Worm (Caenorhabditis elegans) whole organism, late embryonic: ENCODE data around the gene F31F7.2.
A peak's percentile ranks its signal among the peaks of the same experiment; 100 is the strongest.

ENCODE experiments used
- C08G9.2 ChIP-seq: sonication (generic microtip); optimal IDR thresholded peaks from 2 replicates; lab custom pipeline; 2016; ENCODE audit warnings: mild to moderate bottlenecking, missing genetic modification characterization, moderate library complexity, missing compliant biosample characterization
- C38D4.7 ChIP-seq: fragments of 200-800 bp; sonication (Bioruptor generic); optimal IDR thresholded peaks from 2 replicates; lab custom pipeline; 2018; ENCODE audit warnings: mild to moderate bottlenecking, missing genetic modification characterization, moderate library complexity, missing compliant biosample characterization
- F13H6.1 ChIP-seq: sonication (generic microtip); optimal IDR thresholded peaks from 2 replicates; lab custom pipeline; 2016; ENCODE audit warnings: missing genetic modification characterization, missing compliant biosample characterization
- K02D7.2 ChIP-seq: sonication (generic microtip); optimal IDR thresholded peaks from 2 replicates; lab custom pipeline; 2017; ENCODE audit warnings: mild to moderate bottlenecking, missing genetic modification characterization, missing compliant biosample characterization
- K09A11.1 ChIP-seq: sonication (generic microtip); optimal IDR thresholded peaks from 2 replicates; lab custom pipeline; 2017; ENCODE audit warnings: antibody characterized with exemption, mild to moderate bottlenecking, missing genetic modification characterization, missing compliant biosample characterization; ENCODE audit not compliant: insufficient read depth
- ama-1 ChIP-seq: fragments of 150-350 bp; optimal IDR thresholded peaks from 2 replicates; lab custom pipeline; 2014
- ceh-19 ChIP-seq: fragments of 200-800 bp; sonication (Bioruptor generic); optimal IDR thresholded peaks from 2 replicates; lab custom pipeline; 2018; ENCODE audit warnings: mild to moderate bottlenecking, missing genetic modification characterization, missing compliant biosample characterization
- ceh-2 ChIP-seq: sonication (generic microtip); optimal IDR thresholded peaks from 2 replicates; lab custom pipeline; 2016; ENCODE audit warnings: missing genotype, missing genetic modification characterization, missing compliant biosample characterization
- ceh-22 ChIP-seq: sonication (generic microtip); optimal IDR thresholded peaks from 2 replicates; lab custom pipeline; 2017; ENCODE audit warnings: missing biosample characterization, missing genetic modification characterization
- ceh-24 ChIP-seq: sonication (generic microtip); optimal IDR thresholded peaks from 2 replicates; lab custom pipeline; 2016; ENCODE audit warnings: mild to moderate bottlenecking, missing genetic modification characterization, missing compliant biosample characterization
- ceh-30 ChIP-seq: fragments of 150-350 bp; optimal IDR thresholded peaks from 2 replicates; lab custom pipeline; 2014; ENCODE audit warnings: missing biosample characterization, missing genetic modification characterization
- ceh-31 ChIP-seq: sonication (generic microtip); optimal IDR thresholded peaks from 2 replicates; lab custom pipeline; 2016; ENCODE audit warnings: missing genetic modification characterization, missing compliant biosample characterization
- ceh-48 ChIP-seq: sonication (generic microtip); optimal IDR thresholded peaks from 2 replicates; lab custom pipeline; 2016; ENCODE audit warnings: missing genetic modification characterization, inconsistent platforms, missing compliant biosample characterization
- dmd-4 ChIP-seq: sonication (generic microtip); optimal IDR thresholded peaks from 2 replicates; lab custom pipeline; 2016; ENCODE audit warnings: borderline replicate concordance, missing genetic modification characterization, missing compliant biosample characterization
- elt-2 ChIP-seq: sonication (generic microtip); optimal IDR thresholded peaks from 2 replicates; lab custom pipeline; 2016; ENCODE audit warnings: missing genetic modification reagents, missing genetic modification characterization, missing compliant biosample characterization
- ets-4 ChIP-seq: sonication (generic microtip); optimal IDR thresholded peaks from 2 replicates; lab custom pipeline; 2016; ENCODE audit warnings: missing genetic modification characterization, missing compliant biosample characterization
- fkh-10 ChIP-seq: fragments of 150-350 bp; optimal IDR thresholded peaks from 2 replicates; lab custom pipeline; 2014; ENCODE audit warnings: missing biosample characterization, missing genetic modification reagents, missing genetic modification characterization
- gmeb-2 ChIP-seq: sonication (generic microtip); optimal IDR thresholded peaks from 2 replicates; lab custom pipeline; 2016; ENCODE audit warnings: missing genetic modification characterization, inconsistent platforms, missing compliant biosample characterization
- hlh-30 ChIP-seq: sonication (generic microtip); optimal IDR thresholded peaks from 2 replicates; lab custom pipeline; 2017; ENCODE audit warnings: antibody characterized with exemption, missing genetic modification characterization, missing compliant biosample characterization; ENCODE audit not compliant: insufficient read depth
- hlh-8 ChIP-seq: sonication (generic microtip); optimal IDR thresholded peaks from 2 replicates; lab custom pipeline; 2016; ENCODE audit warnings: missing genotype, missing genetic modification characterization, missing compliant biosample characterization
- lim-6 ChIP-seq: sonication (generic microtip); optimal IDR thresholded peaks from 2 replicates; lab custom pipeline; 2016; ENCODE audit warnings: missing genetic modification characterization, missing compliant biosample characterization
- madf-2 ChIP-seq: sonication (generic microtip); optimal IDR thresholded peaks from 2 replicates; lab custom pipeline; 2017; ENCODE audit warnings: missing genetic modification characterization, missing compliant biosample characterization
- mec-3 ChIP-seq: sonication (generic microtip); optimal IDR thresholded peaks from 2 replicates; lab custom pipeline; 2016; ENCODE audit warnings: borderline replicate concordance, missing genetic modification characterization, missing compliant biosample characterization
- nfya-1 ChIP-seq: sonication (generic microtip); optimal IDR thresholded peaks from 2 replicates; lab custom pipeline; 2017; ENCODE audit warnings: missing genetic modification characterization, mild to moderate bottlenecking, missing compliant biosample characterization, antibody characterized with exemption, moderate library complexity
- nhr-232 ChIP-seq: sonication (generic microtip); optimal IDR thresholded peaks from 2 replicates; lab custom pipeline; 2016; ENCODE audit warnings: missing genetic modification characterization, missing compliant biosample characterization
- pag-3 ChIP-seq: sonication (generic microtip); optimal IDR thresholded peaks from 2 replicates; lab custom pipeline; 2016; ENCODE audit warnings: missing compliant biosample characterization, missing genetic modification characterization, borderline replicate concordance
- pat-9 ChIP-seq: fragments of 200-800 bp; sonication (Bioruptor generic); optimal IDR thresholded peaks from 2 replicates; lab custom pipeline; 2018; ENCODE audit warnings: mild to moderate bottlenecking, missing genetic modification characterization, moderate library complexity, missing compliant biosample characterization
- pax-1 ChIP-seq: fragments of 150-350 bp; optimal IDR thresholded peaks from 2 replicates; lab custom pipeline; 2014; ENCODE audit warnings: missing biosample characterization, missing genetic modification characterization
- ref-2 ChIP-seq: sonication (generic microtip); optimal IDR thresholded peaks from 2 replicates; lab custom pipeline; 2016; ENCODE audit warnings: missing genetic modification characterization, missing compliant biosample characterization
- sox-2 ChIP-seq: fragments of 200-800 bp; sonication (Bioruptor generic); IDR thresholded peaks from 2 replicates; pipeline ENCODE4 v1.3.6; 2022; ENCODE audit warnings: missing genetic modification reagents, missing genetic modification characterization, missing compliant biosample characterization
- sox-4 ChIP-seq: sonication (generic microtip); optimal IDR thresholded peaks from 2 replicates; lab custom pipeline; 2017; ENCODE audit warnings: mild to moderate bottlenecking, missing genetic modification characterization, inconsistent platforms, missing compliant biosample characterization
- syd-9 ChIP-seq: sonication (generic microtip); optimal IDR thresholded peaks from 2 replicates; lab custom pipeline; 2016; ENCODE audit warnings: mild to moderate bottlenecking, missing genetic modification characterization, moderate library complexity, missing compliant biosample characterization
- tbx-7 ChIP-seq: sonication (generic microtip); optimal IDR thresholded peaks from 2 replicates; lab custom pipeline; 2016; ENCODE audit warnings: missing genotype, missing genetic modification characterization, missing compliant biosample characterization
- unc-42 ChIP-seq: sonication (generic microtip); optimal IDR thresholded peaks from 2 replicates; lab custom pipeline; 2016; ENCODE audit warnings: missing genotype, missing genetic modification characterization, missing compliant biosample characterization
- unc-55 ChIP-seq: sonication (generic microtip); optimal IDR thresholded peaks from 2 replicates; lab custom pipeline; 2017; ENCODE audit warnings: missing biosample characterization, missing genetic modification reagents, missing genetic modification characterization
- zip-5 ChIP-seq: sonication (generic microtip); optimal IDR thresholded peaks from 2 replicates; lab custom pipeline; 2016; ENCODE audit warnings: missing genetic modification characterization, missing compliant biosample characterization

F31F7.2 gene

ce11 chrV:6234876-6235275 lies 35.8 kb upstream of the F31F7.2 start, which contains the start of gene K08B12.3:
Gene K08B12.3, plus strand, starts transcription at chrV:6235176.
- TF ChIP-seq K09A11.1 (tag; lab: Kevin White, UChicago): no peak
- no peak for TF ChIP-seq ama-1
- no peak for TF ChIP-seq gmeb-2

- TF ChIP-seq gmeb-2 (no peak), hlh-30 (no peak), C38D4.7 (GFP tag; lab: Kevin White, UChicago) (no peak), sox-4 (tag; lab: Kevin White, UChicago) (no peak), pat-9 (no peak), zip-5 (tag; lab: Kevin White, UChicago) (no peak), ceh-2 (tag; lab: Kevin White, UChicago) (no peak), ets-4 (tag; lab: Kevin White, UChicago) (no peak), F13H6.1 (no peak), C08G9.2 (tag; lab: Kevin White, UChicago) (no peak)
- TF ChIP-seq, all 69 proteins: peak for 0
These were observed 32.3 kb upstream of the F31F7.2 start for ce11 chrV:6238347-6238746.

ce11 chrV:6239855-6240254 lies 30.8 kb upstream of the F31F7.2 start:
- TF ChIP-seq C38D4.7 (GFP tag; lab: Kevin White, UChicago): no peak
- no peak for TF ChIP-seq nfya-1 (tag; lab: Kevin White, UChicago)
- no peak for TF ChIP-seq F13H6.1
- no peak for TF ChIP-seq pax-1
- TF ChIP-seq sox-2 (GFP tag; lab: Robert Waterston, UW): no peak
- TF ChIP-seq dmd-4: no peak
- no peak for TF ChIP-seq fkh-10 (GFP tag; lab: Kevin White, UChicago)
- TF ChIP-seq ceh-48: no peak
- TF ChIP-seq lim-6: no peak
- no peak for TF ChIP-seq unc-42 (tag; lab: Kevin White, UChicago)
- TF ChIP-seq unc-55: no peak
- TF ChIP-seq madf-2 (tag; lab: Kevin White, UChicago): no peak
- no peak for TF ChIP-seq ceh-31 (tag; lab: Kevin White, UChicago)
- no peak for TF ChIP-seq pag-3 (tag; lab: Kevin White, UChicago)
- TF ChIP-seq mec-3: no peak
- TF ChIP-seq tbx-7 (tag; lab: Kevin White, UChicago): no peak
- TF ChIP-seq ceh-24 (tag; lab: Kevin White, UChicago): no peak
- no peak for TF ChIP-seq hlh-8 (tag; lab: Kevin White, UChicago)
- no peak for TF ChIP-seq ceh-19 (GFP tag; lab: Kevin White, UChicago)
- TF ChIP-seq nhr-232: no peak

ce11 chrV:6240735-6241134 lies 29.9 kb upstream of the F31F7.2 start:
- no peak for TF ChIP-seq ceh-30 (tag; lab: Kevin White, UChicago)
- TF ChIP-seq ref-2 (tag; lab: Kevin White, UChicago): no peak
- TF ChIP-seq lim-6: no peak
- TF ChIP-seq syd-9 (tag; lab: Kevin White, UChicago): no peak

ce11 chrV:6243260-6243659 lies 27.4 kb upstream of the F31F7.2 start:
- TF ChIP-seq fkh-10 (GFP tag; lab: Kevin White, UChicago): no peak
- no peak for TF ChIP-seq ceh-22 (tag; lab: Kevin White, UChicago)
- no peak for TF ChIP-seq K02D7.2
- peak; percentile 0 for TF ChIP-seq elt-2 (tag; lab: Kevin White, UChicago)
- no peak for TF ChIP-seq zip-5 (tag; lab: Kevin White, UChicago)
